Fruit fly (Drosophila melanogaster) S2 (cell line): ENCODE data around the gene alpha-Est7.

Source experiments
- CG8478 ChIP-seq: fragments of >200 bp; optimal IDR thresholded peaks from 2 replicates; lab custom pipeline; 2018
- CTCF ChIP-seq, 2 experiments: fragments of >200 bp; optimal IDR thresholded peaks; 2 replicates each; lab custom pipeline; 2018

dm6 chr3R:7504989-7505761 lies 18.4 kb downstream of the alpha-Est7 start, which contains the start of gene alpha-Est9:
- TF ChIP-seq CG8478 (lab: Kevin White, UChicago), result no peak
- no peak for TF ChIP-seq CTCF (optimal IDR thresholded peaks at IDR 0.05; lab: Kevin White, UChicago)
